Fruit fly (Drosophila melanogaster) whole organism, wandering third instar larva: ENCODE results near the gene TwdlO.

Source experiments
- CG9705 ChIP-seq: fragments of 200-800 bp; sonication (Bioruptor generic); optimal IDR thresholded peaks from 2 replicates; lab custom pipeline; 2018; ENCODE audit warnings: missing biosample characterization, mild to moderate bottlenecking, missing genetic modification characterization
- Dif ChIP-seq: fragments of 200-275, 200-300 bp; sonication (Bioruptor generic); optimal IDR thresholded peaks from 2 replicates; lab custom pipeline; 2018; ENCODE audit warnings: missing biosample characterization, missing genetic modification characterization; ENCODE audit not compliant: partially characterized antibody
- Mio ChIP-seq: sonication (Bioruptor generic); optimal IDR thresholded peaks from 2 replicates; lab custom pipeline; 2016; ENCODE audit warnings: missing biosample characterization, missing genetic modification characterization
- N ChIP-seq: fragments of >200 bp; optimal IDR thresholded peaks from 2 replicates; lab custom pipeline; 2018; ENCODE audit warnings: missing biosample characterization, missing external identifiers, missing genetic modification characterization
- ey ChIP-seq: fragments of 200-800 bp; sonication (Bioruptor generic); optimal IDR thresholded peaks from 2 replicates; lab custom pipeline; 2016; ENCODE audit warnings: missing biosample characterization, missing genetic modification characterization
- foxo ChIP-seq, 2 experiments: fragments of 200-800 bp; sonication (Bioruptor generic); optimal IDR thresholded peaks; 2 replicates in 1 of 2; 3 replicates in 1 of 2; lab custom pipeline; 2016 to 2017; ENCODE audit warnings: missing biosample characterization in 2 of 2, missing genetic modification characterization in 2 of 2
- h ChIP-seq: fragments of 200-800 bp; sonication (Bioruptor generic); optimal IDR thresholded peaks from 3 replicates; lab custom pipeline; 2016; ENCODE audit warnings: missing biosample characterization, mild to moderate bottlenecking, missing genetic modification characterization
- jim ChIP-seq: fragments of 175-275, 200-325 bp; sonication (Bioruptor generic); optimal IDR thresholded peaks from 2 replicates; lab custom pipeline; 2016; ENCODE audit warnings: missing biosample characterization, mild to moderate bottlenecking, missing genetic modification characterization
- pan ChIP-seq: fragments of >200 bp; optimal IDR thresholded peaks from 2 replicates; lab custom pipeline; 2017
- psq ChIP-seq: fragments of 200-800 bp; sonication (Bioruptor generic); optimal IDR thresholded peaks from 3 replicates; lab custom pipeline; 2017; ENCODE audit warnings: missing biosample characterization, mild to moderate bottlenecking, missing genetic modification characterization, moderate library complexity
- rgr ChIP-seq: fragments of 200-800 bp; sonication (Bioruptor generic); optimal IDR thresholded peaks from 3 replicates; lab custom pipeline; 2016; ENCODE audit warnings: missing biosample characterization, mild to moderate bottlenecking, missing genetic modification characterization
- sv ChIP-seq: fragments of 200-800 bp; sonication (Bioruptor generic); optimal IDR thresholded peaks from 3 replicates; lab custom pipeline; 2016; ENCODE audit warnings: missing biosample characterization, missing genetic modification characterization
- usp ChIP-seq: fragments of >200 bp; optimal IDR thresholded peaks from 2 replicates; lab custom pipeline; 2017; ENCODE audit warnings: missing biosample characterization, missing genetic modification characterization
- woc ChIP-seq: sonication (Bioruptor generic); optimal IDR thresholded peaks from 2 replicates; lab custom pipeline; 2016; ENCODE audit warnings: missing biosample characterization, mild to moderate bottlenecking, missing genetic modification characterization

DNA sequence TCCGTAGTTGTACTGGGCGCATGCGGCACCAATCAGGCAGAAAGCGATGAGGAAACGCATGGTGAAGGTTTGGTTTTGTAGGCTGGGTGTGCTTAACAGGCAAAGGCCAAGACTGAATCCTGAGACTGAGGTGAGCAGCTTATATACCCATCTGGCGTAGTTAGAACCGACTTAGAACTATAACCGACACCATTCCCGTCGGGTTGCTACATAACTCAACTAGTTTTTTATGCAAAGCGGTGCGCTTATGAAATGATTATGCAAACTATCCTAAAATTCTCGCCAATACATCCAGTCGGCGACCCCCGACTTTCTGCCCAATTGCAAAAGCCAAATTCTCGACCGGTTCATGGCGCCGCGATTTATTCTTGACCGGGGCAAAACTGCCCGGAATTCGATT lies at the start of gene TwdlO:
- TF ChIP-seq usp (GFP tag; lab: Kevin White, UChicago) (no peak), ey (GFP tag; lab: Kevin White, UChicago) (no peak), jim (GFP tag; lab: Kevin White, UChicago) (no peak), CG9705 (GFP tag; lab: Kevin White, UChicago) (no peak), pan (lab: Kevin White, UChicago) (no peak), sv (GFP tag; lab: Kevin White, UChicago) (no peak), N (no peak), rgr (no peak), h (GFP tag; lab: Kevin White, UChicago) (no peak), psq (GFP tag; lab: Kevin White, UChicago) (no peak), woc (GFP tag; lab: Kevin White, UChicago) (no peak), Dif (no peak), foxo (GFP tag; optimal IDR thresholded peaks at IDR 0.05; lab: Kevin White, UChicago) (no peak), Mio (no peak)
